Fruit fly (Drosophila melanogaster) S2 (cell line): Measurements from ENCODE around the gene cac.

Experiments used
- CG8478 ChIP-seq: fragments of >200 bp; optimal IDR thresholded peaks from 2 replicates; lab custom pipeline; 2018
- CTCF ChIP-seq, 2 experiments: fragments of >200 bp; optimal IDR thresholded peaks; 2 replicates each; lab custom pipeline; 2018

dm6 chrX:12021750-12022149 is 36.9 kb upstream of the cac start:
- TF ChIP-seq CTCF (optimal IDR thresholded peaks at IDR 0.05; lab: Kevin White, UChicago) (no peak), CG8478 (lab: Kevin White, UChicago) (no peak)
